Worm (Caenorhabditis elegans) whole organism, L2 larva: ENCODE results near the gene arrd-28.

Experiments used
- C34F6.9 ChIP-seq: fragments of 150-350 bp; optimal IDR thresholded peaks from 2 replicates; lab custom pipeline; 2014; ENCODE audit warnings: missing biosample characterization, missing genetic modification characterization
- F13H6.1 ChIP-seq: sonication (generic microtip); optimal IDR thresholded peaks from 2 replicates; lab custom pipeline; 2016; ENCODE audit warnings: missing genetic modification characterization, missing compliant biosample characterization
- R02D3.7 ChIP-seq: fragments of 150-350 bp; optimal IDR thresholded peaks from 2 replicates; lab custom pipeline; 2014; ENCODE audit warnings: missing biosample characterization, missing genetic modification characterization
- Y55F3AM.14 ChIP-seq: fragments of 200-800 bp; sonication (Bioruptor generic); optimal IDR thresholded peaks from 2 replicates; lab custom pipeline; 2018; ENCODE audit warnings: mild to moderate bottlenecking, missing genetic modification characterization, missing compliant biosample characterization
- ZK546.5 ChIP-seq: sonication (generic microtip); optimal IDR thresholded peaks from 2 replicates; lab custom pipeline; 2017; ENCODE audit warnings: missing biosample characterization, missing genetic modification characterization
- alr-1 ChIP-seq: fragments of 150-350 bp; optimal IDR thresholded peaks from 2 replicates; lab custom pipeline; 2014; ENCODE audit warnings: missing biosample characterization, missing genetic modification characterization
- ama-1 ChIP-seq: fragments of 150-350 bp; optimal IDR thresholded peaks from 2 replicates; lab custom pipeline; 2018; ENCODE audit warnings: inconsistent platforms
- blmp-1 ChIP-seq: sonication (generic microtip); optimal IDR thresholded peaks from 2 replicates; lab custom pipeline; 2017; ENCODE audit warnings: missing genetic modification characterization, mild to moderate bottlenecking, missing compliant biosample characterization, antibody characterized with exemption, moderate library complexity; ENCODE audit not compliant: insufficient read depth
- ceh-16 ChIP-seq: fragments of 150-350 bp; optimal IDR thresholded peaks from 2 replicates; lab custom pipeline; 2014; ENCODE audit warnings: missing biosample characterization, missing genetic modification characterization
- ceh-82 ChIP-seq: fragments of 150-350 bp; optimal IDR thresholded peaks from 2 replicates; lab custom pipeline; 2014; ENCODE audit warnings: missing biosample characterization, missing genetic modification characterization
- crh-2 ChIP-seq: sonication (generic microtip); optimal IDR thresholded peaks from 2 replicates; lab custom pipeline; 2017; ENCODE audit warnings: missing biosample characterization, missing genetic modification characterization
- egl-27 ChIP-seq: sonication (generic microtip); optimal IDR thresholded peaks from 3 replicates; lab custom pipeline; 2017; ENCODE audit warnings: missing biosample characterization, missing genetic modification reagents, missing genetic modification characterization
- fos-1 ChIP-seq: fragments of 150-350 bp; optimal IDR thresholded peaks from 2 replicates; lab custom pipeline; 2014; ENCODE audit warnings: missing biosample characterization, missing genetic modification characterization
- lin-13 ChIP-seq: fragments of 150-350 bp; optimal IDR thresholded peaks from 2 replicates; lab custom pipeline; 2014; ENCODE audit warnings: missing biosample characterization, missing genetic modification reagents, missing genetic modification characterization
- lin-39 ChIP-seq: fragments of 150-350 bp; optimal IDR thresholded peaks from 2 replicates; lab custom pipeline; 2014; ENCODE audit warnings: missing biosample characterization, missing genetic modification reagents, missing genetic modification characterization
- lsy-2 ChIP-seq, 2 experiments: fragments of 150-350 bp in 1 of 2; sonication (generic microtip) in 1 of 2; optimal IDR thresholded peaks; 2 replicates each; lab custom pipeline; 2014 to 2017; ENCODE audit warnings: missing biosample characterization in 2 of 2, missing genetic modification characterization in 2 of 2
- mab-5 ChIP-seq: fragments of 150-350 bp; optimal IDR thresholded peaks from 2 replicates; lab custom pipeline; 2014; ENCODE audit warnings: missing biosample characterization, missing genetic modification characterization
- mdl-1 ChIP-seq, 2 experiments: fragments of 150-350 bp in 1 of 2; sonication (generic microtip) in 1 of 2; optimal IDR thresholded peaks; 2 replicates each; lab custom pipeline; 2017; ENCODE audit warnings: missing biosample characterization in 2 of 2, missing genetic modification characterization in 2 of 2
- nhr-12 ChIP-seq: fragments of 150-350 bp; optimal IDR thresholded peaks from 2 replicates; lab custom pipeline; 2014; ENCODE audit warnings: missing biosample characterization, missing genetic modification characterization
- nhr-129 ChIP-seq: fragments of 150-350 bp; optimal IDR thresholded peaks from 2 replicates; lab custom pipeline; 2014; ENCODE audit warnings: missing biosample characterization, missing genetic modification characterization
- nhr-21 ChIP-seq: fragments of 150-350 bp; optimal IDR thresholded peaks from 2 replicates; lab custom pipeline; 2014; ENCODE audit warnings: missing biosample characterization, missing genetic modification characterization
- nhr-23 ChIP-seq: fragments of 150-350 bp; optimal IDR thresholded peaks from 2 replicates; lab custom pipeline; 2014; ENCODE audit warnings: missing biosample characterization, missing genetic modification reagents, missing genetic modification characterization
- nhr-25 ChIP-seq: fragments of 150-350 bp; sonication (generic microtip); optimal IDR thresholded peaks from 3 replicates; lab custom pipeline; 2014; ENCODE audit warnings: missing biosample characterization, missing genetic modification characterization
- nhr-77 ChIP-seq: fragments of 150-350 bp; optimal IDR thresholded peaks from 2 replicates; lab custom pipeline; 2014; ENCODE audit warnings: missing biosample characterization, missing genetic modification characterization
- sem-4 ChIP-seq: fragments of 150-350 bp; optimal IDR thresholded peaks from 2 replicates; lab custom pipeline; 2014; ENCODE audit warnings: missing biosample characterization, missing genetic modification reagents, missing genetic modification characterization
- skn-1 ChIP-seq: sonication (generic microtip); optimal IDR thresholded peaks from 2 replicates; lab custom pipeline; 2017; ENCODE audit warnings: missing biosample characterization, missing genetic modification characterization
- sma-3 ChIP-seq: sonication (generic microtip); optimal IDR thresholded peaks from 2 replicates; lab custom pipeline; 2016; ENCODE audit warnings: missing genetic modification reagents, missing genetic modification characterization, missing compliant biosample characterization
- sma-9 ChIP-seq, 2 experiments: fragments of 150-350 bp in 1 of 2; sonication (generic microtip) in 1 of 2; optimal IDR thresholded peaks; 2 replicates each; lab custom pipeline; 2014 to 2016; ENCODE audit warnings: missing genetic modification characterization in 2 of 2, mild to moderate bottlenecking in 1 of 2, missing biosample characterization in 1 of 2, missing compliant biosample characterization in 1 of 2, missing genetic modification reagents in 1 of 2, moderate library complexity in 1 of 2
- snpc-4 ChIP-seq: fragments of 150-350 bp; optimal IDR thresholded peaks from 2 replicates; lab custom pipeline; 2014; ENCODE audit warnings: missing biosample characterization, missing genetic modification characterization
- unc-39 ChIP-seq: fragments of 150-350 bp; optimal IDR thresholded peaks from 2 replicates; lab custom pipeline; 2014; ENCODE audit warnings: missing biosample characterization, missing genetic modification characterization
- unc-55 ChIP-seq: fragments of 150-350 bp; sonication (generic microtip); optimal IDR thresholded peaks from 3 replicates; lab custom pipeline; 2014; ENCODE audit warnings: missing biosample characterization, missing genetic modification reagents, missing genetic modification characterization
- unc-62 ChIP-seq: fragments of 150-350 bp; optimal IDR thresholded peaks from 2 replicates; lab custom pipeline; 2014; ENCODE audit warnings: missing biosample characterization, missing genetic modification reagents, missing genetic modification characterization
- zag-1 ChIP-seq: fragments of 150-350 bp; optimal IDR thresholded peaks from 2 replicates; lab custom pipeline; 2014; ENCODE audit warnings: missing biosample characterization, missing genetic modification characterization
- ztf-11 ChIP-seq: sonication (generic microtip); optimal IDR thresholded peaks from 2 replicates; lab custom pipeline; 2017; ENCODE audit warnings: missing biosample characterization, missing genetic modification characterization

Gene arrd-28

DNA sequence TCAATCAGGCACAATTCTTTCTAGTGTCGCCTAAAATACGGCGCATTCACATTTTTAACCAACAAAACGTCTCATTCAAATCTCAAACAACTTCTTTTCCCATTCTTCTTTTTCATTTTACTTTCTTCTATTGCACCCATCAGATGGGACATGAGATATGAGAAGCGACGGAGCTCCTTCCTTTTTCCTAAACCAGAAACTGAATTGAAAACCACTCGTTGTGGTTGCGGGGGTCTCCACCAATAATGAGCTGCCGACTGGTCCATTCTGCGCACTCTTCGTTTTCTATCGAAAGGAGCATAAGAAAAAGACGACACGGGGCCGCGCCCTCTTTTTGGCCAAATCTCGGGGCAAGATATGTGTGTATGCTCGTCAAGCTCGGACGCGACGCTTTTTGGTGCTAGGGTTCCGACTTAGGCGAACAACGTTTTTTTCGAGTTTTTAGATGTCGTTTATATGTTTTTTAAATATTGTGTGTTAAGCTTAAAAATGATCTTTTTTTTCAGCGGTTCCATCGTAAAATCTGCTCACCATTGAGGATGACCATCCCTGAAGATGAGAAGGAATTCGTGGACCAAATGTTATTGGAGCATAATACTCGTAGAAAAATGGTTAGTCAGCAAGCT, 29.4 kb upstream of the arrd-28 start, which contains the start of gene F09B9.5 (continued):
- TF ChIP-seq blmp-1 (tag; lab: Kevin White, UChicago) = no peak

DNA sequence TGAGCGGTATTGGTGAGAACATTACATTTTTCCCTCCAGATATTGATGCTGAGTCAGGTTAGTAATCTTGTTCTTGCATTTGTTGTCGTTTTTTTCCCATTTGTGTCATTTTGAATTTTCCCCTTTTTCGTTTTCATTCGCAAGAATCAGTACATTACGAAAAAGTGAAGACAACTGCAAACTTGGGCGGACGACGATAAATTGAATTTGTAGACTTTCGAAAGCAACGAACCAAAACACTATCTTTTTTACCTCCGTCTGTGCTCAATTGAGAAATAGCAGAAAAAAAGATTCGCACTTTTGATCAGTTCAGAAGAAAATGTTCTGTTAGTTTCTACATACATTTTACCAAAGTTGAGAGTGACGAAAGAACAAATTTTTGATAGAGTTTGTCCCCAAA, 28.7 kb upstream of the arrd-28 start:
- TF ChIP-seq crh-2 (tag; lab: Kevin White, UChicago) = no peak
- TF ChIP-seq snpc-4 = no peak
- no peak for TF ChIP-seq nhr-129 (tag; lab: Kevin White, UChicago)
- no peak for TF ChIP-seq C34F6.9 (tag; lab: Kevin White, UChicago)
- no peak for TF ChIP-seq fos-1 (tag; lab: Kevin White, UChicago)
- TF ChIP-seq nhr-21 = no peak
- TF ChIP-seq skn-1 (tag; lab: Kevin White, UChicago) = no peak
- TF ChIP-seq lsy-2 (tag; optimal IDR thresholded peaks at IDR 0.05; lab: Kevin White, UChicago) = no peak
- TF ChIP-seq ztf-11 (tag; lab: Kevin White, UChicago) = no peak
- TF ChIP-seq lin-13 (GFP tag; lab: Kevin White, UChicago) = no peak
- TF ChIP-seq unc-62 (GFP tag; lab: Kevin White, UChicago) = no peak
- no peak for TF ChIP-seq ama-1
- no peak for TF ChIP-seq F13H6.1 (tag; lab: Kevin White, UChicago)
- no peak for TF ChIP-seq Y55F3AM.14
- TF ChIP-seq, all 48 proteins: peak for 0

DNA sequence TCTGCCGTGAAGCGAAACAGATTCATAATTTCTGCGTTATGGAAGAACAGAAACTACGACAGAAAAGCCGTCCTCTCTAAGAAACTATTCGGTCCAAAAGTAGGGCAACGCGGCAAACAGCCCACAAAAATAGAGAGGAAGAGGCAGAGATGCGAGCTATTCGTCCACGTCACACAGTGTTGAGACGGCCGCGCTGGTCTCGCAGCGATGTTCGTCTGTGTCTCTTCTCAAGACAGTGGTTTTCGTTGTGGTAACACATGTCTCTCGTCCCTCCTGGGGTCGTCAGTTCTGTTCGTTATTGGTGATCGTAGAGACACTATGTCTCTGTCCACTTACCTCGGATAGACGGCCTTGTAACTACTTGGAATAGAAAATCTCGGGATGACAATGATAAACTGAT, 25.1 kb upstream of the arrd-28 start, which contains the start of gene erd-2.1:
Gene erd-2.1, minus strand, starts transcription at position 114 of the 400 bp plus-strand sequence.
- peak in 1 of 2 experiments; percentile 72 for TF ChIP-seq lsy-2 (tag; optimal IDR thresholded peaks at IDR 0.05; lab: Kevin White, UChicago)
- TF ChIP-seq F13H6.1 (tag; lab: Kevin White, UChicago) = peak; percentile 51
- TF ChIP-seq C34F6.9 (tag; lab: Kevin White, UChicago) = peak; percentile 62
- TF ChIP-seq zag-1 (tag; lab: Kevin White, UChicago) = peak; percentile 59
- no peak for TF ChIP-seq mab-5 (tag; lab: Kevin White, UChicago)
- TF ChIP-seq ceh-16 (tag; lab: Kevin White, UChicago) = peak; percentile 7
- peak; percentile 98 for TF ChIP-seq crh-2 (tag; lab: Kevin White, UChicago)
- no peak for TF ChIP-seq blmp-1 (tag; lab: Kevin White, UChicago)
- peak; percentile 87 for TF ChIP-seq nhr-129 (tag; lab: Kevin White, UChicago)
- peak; percentile 72 for TF ChIP-seq nhr-21
- TF ChIP-seq unc-55 = peak; percentile 67
- peak; percentile 73 for TF ChIP-seq fos-1 (tag; lab: Kevin White, UChicago)
- TF ChIP-seq nhr-12 (tag; lab: Kevin White, UChicago) = no peak
- peak; percentile 37 for TF ChIP-seq lin-13 (GFP tag; lab: Kevin White, UChicago)
- no peak for TF ChIP-seq nhr-25 (tag; lab: Kevin White, UChicago)
- TF ChIP-seq R02D3.7 (tag; lab: Kevin White, UChicago) = no peak
- TF ChIP-seq nhr-77 (tag; lab: Kevin White, UChicago) = no peak
- TF ChIP-seq mdl-1 (tag; optimal IDR thresholded peaks at IDR 0.05; lab: Kevin White, UChicago) = peak; percentile 9 to 40
- TF ChIP-seq ama-1 = no peak
- peak; percentile 67 for TF ChIP-seq sem-4 (tag; lab: Kevin White, UChicago)
- peak; percentile 71 for TF ChIP-seq sma-9 (GFP tag; optimal IDR thresholded peaks at IDR 0.05; lab: Kevin White, UChicago)
- TF ChIP-seq sma-9 (tag; optimal IDR thresholded peaks at IDR 0.05; lab: Kevin White, UChicago) = no peak
- TF ChIP-seq sma-3 (GFP tag; lab: Kevin White, UChicago) = peak; percentile 55

DNA sequence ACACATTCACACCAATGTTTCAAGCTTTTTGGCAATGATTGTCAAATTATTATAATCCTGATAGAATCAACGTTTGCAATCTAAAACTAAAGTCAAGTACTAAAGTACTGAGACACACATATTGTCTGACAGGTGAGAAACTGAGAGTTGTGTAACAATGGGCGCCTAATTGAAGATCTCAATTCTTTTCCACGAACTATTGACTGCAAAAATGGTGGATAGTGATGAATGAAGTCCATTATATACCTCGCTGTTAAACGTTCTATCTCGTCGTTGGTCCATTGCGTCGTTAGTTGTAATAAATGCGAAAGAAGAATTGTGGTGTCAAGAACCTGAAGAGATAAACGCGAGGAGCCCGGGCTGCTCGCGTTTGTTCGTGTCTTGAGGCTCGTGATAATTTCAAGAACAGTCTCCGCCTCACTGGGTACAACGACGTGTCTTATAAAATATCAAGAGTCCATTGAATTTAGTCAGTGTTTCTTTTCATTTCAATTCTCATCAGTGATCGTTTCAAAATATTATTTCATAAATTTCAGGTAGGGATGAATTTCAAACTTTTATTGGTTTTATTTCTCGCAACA, 23.6 kb upstream of the arrd-28 start, which contains the start of gene F09B9.4:
Gene F09B9.4, plus strand, starts transcription at position 531 of the 581 bp plus-strand sequence.
- peak; percentile 8 for TF ChIP-seq F13H6.1 (tag; lab: Kevin White, UChicago)
- peak; percentile 23 for TF ChIP-seq C34F6.9 (tag; lab: Kevin White, UChicago)
- TF ChIP-seq nhr-23 = no peak
- TF ChIP-seq nhr-129 (tag; lab: Kevin White, UChicago) = peak; percentile 10

- TF ChIP-seq unc-39 (tag; lab: Kevin White, UChicago) (no peak), nhr-25 (tag; lab: Kevin White, UChicago) (no peak), ceh-82 (tag; lab: Kevin White, UChicago) (no peak), sma-9 (GFP tag; optimal IDR thresholded peaks at IDR 0.05; lab: Kevin White, UChicago) (no peak), sma-9 (tag; optimal IDR thresholded peaks at IDR 0.05; lab: Kevin White, UChicago) (no peak), mdl-1 (tag; optimal IDR thresholded peaks at IDR 0.05; lab: Kevin White, UChicago) (no peak), alr-1 (tag; lab: Kevin White, UChicago) (no peak), Y55F3AM.14 (no peak), fos-1 (tag; lab: Kevin White, UChicago) (no peak), ZK546.5 (tag; lab: Kevin White, UChicago) (no peak), egl-27 (tag; lab: Kevin White, UChicago) (no peak), lin-39 (tag; lab: Kevin White, UChicago) (no peak)
Observed at ce11 chrX:10162476-10162875, 21.3 kb upstream of the arrd-28 start.
